Fruit fly (Drosophila melanogaster) whole organism, embryonic: ENCODE results near the gene CstF50.

Source experiments
- Bdp1 ChIP-seq: fragments of 200-800 bp; sonication (Bioruptor generic); optimal IDR thresholded peaks from 3 replicates; lab custom pipeline; 2016; ENCODE audit warnings: missing biosample characterization, missing genetic modification characterization
- CG13296 ChIP-seq: fragments of 200-800 bp; sonication (Bioruptor generic); optimal IDR thresholded peaks from 3 replicates; lab custom pipeline; 2018; ENCODE audit warnings: missing biosample characterization, mild to moderate bottlenecking, missing genetic modification characterization
- CG30020 ChIP-seq: fragments of 200-800 bp; optimal IDR thresholded peaks from 2 replicates; lab custom pipeline; 2019; ENCODE audit warnings: missing biosample characterization, mild to moderate bottlenecking, missing genetic modification characterization, moderate library complexity
- CG6813 ChIP-seq: fragments of 200-800 bp; sonication (Bioruptor generic); optimal IDR thresholded peaks from 2 replicates; lab custom pipeline; 2017; ENCODE audit warnings: missing biosample characterization, missing genetic modification characterization, mild to moderate bottlenecking, moderate library complexity, missing genetic modification reagents
- GATAe ChIP-seq: fragments of 200-800 bp; sonication (Bioruptor generic); conservative IDR thresholded peaks from 2 replicates; pipeline ENCODE4 v1.3.6; 2022; ENCODE audit warnings: missing biosample characterization, missing genetic modification characterization
- Lhr ChIP-seq: fragments of 200-800 bp; sonication (Bioruptor generic); optimal IDR thresholded peaks from 3 replicates; lab custom pipeline; 2017; ENCODE audit warnings: mild to moderate bottlenecking, missing biosample characterization, missing genetic modification reagents, missing genetic modification characterization
- Myb ChIP-seq: fragments of 200-800 bp; sonication (Bioruptor generic); optimal IDR thresholded peaks from 2 replicates; lab custom pipeline; 2016; ENCODE audit warnings: missing biosample characterization, missing genetic modification characterization
- fru ChIP-seq: fragments of >200 bp; optimal IDR thresholded peaks from 2 replicates; lab custom pipeline; 2017
- vvl ChIP-seq: fragments of 200-800 bp; sonication (Bioruptor generic); IDR thresholded peaks from 2 replicates; pipeline ENCODE4 v1.3.6; 2022; ENCODE audit warnings: missing biosample characterization, missing genetic modification characterization

- TF ChIP-seq CG30020 (tag; lab: Kevin White, UChicago) (no peak), Bdp1 (GFP tag; lab: Kevin White, UChicago) (no peak), Lhr (no peak), Myb (GFP tag; lab: Kevin White, UChicago) (no peak), GATAe (GFP tag; lab: Robert Waterston, UW) (no peak), vvl (GFP tag; lab: Robert Waterston, UW) (no peak), CG13296 (GFP tag; lab: Kevin White, UChicago) (no peak), fru (lab: Kevin White, UChicago) (no peak), CG6813 (GFP tag; lab: Kevin White, UChicago) (no peak)
Measured at dm6 chr3R:31698143-31698776, 38.5 kb downstream of the CstF50 start.
